Fruit fly (Drosophila melanogaster) whole organism, embryonic: Measurements from ENCODE around the gene Sp1.

Experiments used
- Ada2b ChIP-seq: fragments of 200-800 bp; sonication (Bioruptor generic); IDR thresholded peaks from 2 replicates; pipeline ENCODE4 v1.3.6; 2022; ENCODE audit warnings: missing biosample characterization, missing genetic modification characterization
- Atf6 ChIP-seq: fragments of 200-800 bp; sonication (Bioruptor generic); IDR thresholded peaks from 2 replicates; pipeline ENCODE4 v1.3.6; 2022; ENCODE audit warnings: missing biosample characterization, missing genetic modification characterization
- B-H1 ChIP-seq: fragments of 200-800 bp; sonication (Bioruptor generic); IDR thresholded peaks from 3 replicates; pipeline ENCODE4 v1.3.6; 2022; ENCODE audit warnings: missing biosample characterization, missing genetic modification characterization
- CG10654 ChIP-seq: fragments of 200-800 bp; sonication (Bioruptor generic); optimal IDR thresholded peaks from 2 replicates; lab custom pipeline; 2016; ENCODE audit warnings: missing biosample characterization, missing genetic modification characterization
- CG10959 ChIP-seq: fragments of 200-800 bp; sonication (Bioruptor generic); IDR thresholded peaks from 2 replicates; pipeline ENCODE4 v1.3.6; 2022; ENCODE audit warnings: missing biosample characterization, missing genetic modification characterization
- CG11456 ChIP-seq: fragments of 200-800 bp; sonication (Bioruptor generic); IDR thresholded peaks from 3 replicates; pipeline ENCODE4 v1.3.6; 2022; ENCODE audit warnings: missing biosample characterization, missing genetic modification characterization
- CG11560 ChIP-seq: fragments of 200-800 bp; sonication (Bioruptor generic); IDR thresholded peaks from 3 replicates; pipeline ENCODE4 v1.3.6; 2022; ENCODE audit warnings: missing biosample characterization, missing genetic modification characterization
- CG12071 ChIP-seq: fragments of 200-800 bp; sonication (Bioruptor generic); optimal IDR thresholded peaks from 3 replicates; lab custom pipeline; 2018; ENCODE audit warnings: missing biosample characterization, mild to moderate bottlenecking, missing genetic modification characterization
- CG1233 ChIP-seq: fragments of 200-800 bp; sonication (Bioruptor generic); optimal IDR thresholded peaks from 4 replicates; lab custom pipeline; 2018; ENCODE audit warnings: missing biosample characterization, mild to moderate bottlenecking, missing genetic modification characterization
- CG15479 ChIP-seq: fragments of 200-800 bp; sonication (Bioruptor generic); optimal IDR thresholded peaks from 3 replicates; lab custom pipeline; 2019; ENCODE audit warnings: missing biosample characterization, mild to moderate bottlenecking, missing genetic modification characterization, moderate library complexity
- CG15601 ChIP-seq: fragments of 200-800 bp; sonication (Bioruptor generic); optimal IDR thresholded peaks from 3 replicates; lab custom pipeline; 2019; ENCODE audit warnings: missing biosample characterization, mild to moderate bottlenecking, missing genetic modification characterization, moderate library complexity
- CG17186 ChIP-seq: fragments of 200-800 bp; sonication (Bioruptor generic); optimal IDR thresholded peaks from 3 replicates; lab custom pipeline; 2017; ENCODE audit warnings: missing biosample characterization, missing genetic modification reagents, missing genetic modification characterization
- CG2199 ChIP-seq: fragments of 200-800 bp; sonication (Bioruptor generic); IDR thresholded peaks from 3 replicates; pipeline ENCODE4 v1.3.6; 2022; ENCODE audit warnings: missing biosample characterization, missing genetic modification characterization
- CG30020 ChIP-seq: fragments of 200-800 bp; optimal IDR thresholded peaks from 2 replicates; lab custom pipeline; 2019; ENCODE audit warnings: missing biosample characterization, mild to moderate bottlenecking, missing genetic modification characterization, moderate library complexity
- CG31224 ChIP-seq: fragments of 200-800 bp; sonication (Bioruptor generic); IDR thresholded peaks from 2 replicates; pipeline ENCODE4 v1.3.6; 2022; ENCODE audit warnings: missing biosample characterization, missing genetic modification characterization
- CG3847 ChIP-seq: fragments of 200-800 bp; sonication (Bioruptor generic); IDR thresholded peaks from 2 replicates; pipeline ENCODE4 v1.3.6; 2022; ENCODE audit warnings: missing biosample characterization, missing genetic modification characterization
- CG43689 ChIP-seq: fragments of 200-800 bp; sonication (Bioruptor generic); IDR thresholded peaks from 2 replicates; pipeline ENCODE4 v1.3.6; 2022; ENCODE audit warnings: missing biosample characterization, missing genetic modification characterization
- CG4404 ChIP-seq: fragments of 200-800 bp; sonication (Bioruptor generic); IDR thresholded peaks from 2 replicates; pipeline ENCODE4 v1.3.6; 2022; ENCODE audit warnings: missing biosample characterization, missing genetic modification characterization
- CG6175 ChIP-seq: fragments of 200-800 bp; sonication (Bioruptor generic); IDR thresholded peaks from 3 replicates; pipeline ENCODE4 v1.3.6; 2022; ENCODE audit warnings: missing biosample characterization, missing genetic modification characterization
- CG6854 ChIP-seq: fragments of 200-800 bp; sonication (Bioruptor generic); optimal IDR thresholded peaks from 3 replicates; lab custom pipeline; 2017; ENCODE audit warnings: missing biosample characterization, mild to moderate bottlenecking, missing genetic modification characterization
- CG8388 ChIP-seq: fragments of 200-800 bp; sonication (Bioruptor generic); optimal IDR thresholded peaks from 2 replicates; lab custom pipeline; 2019; ENCODE audit warnings: missing biosample characterization, mild to moderate bottlenecking, missing genetic modification characterization, moderate library complexity
- CG9437 ChIP-seq: fragments of 200-800 bp; sonication (Bioruptor generic); optimal IDR thresholded peaks from 2 replicates; lab custom pipeline; 2018; ENCODE audit warnings: missing biosample characterization, mild to moderate bottlenecking, missing genetic modification characterization
- CG9609 ChIP-seq: fragments of 200-800 bp; sonication (Bioruptor generic); optimal IDR thresholded peaks from 3 replicates; lab custom pipeline; 2016; ENCODE audit warnings: missing biosample characterization, missing genetic modification characterization
- D19A ChIP-seq: fragments of 200-800 bp; optimal IDR thresholded peaks from 3 replicates; lab custom pipeline; 2019; ENCODE audit warnings: missing biosample characterization, mild to moderate bottlenecking, missing genetic modification characterization, moderate library complexity
- Deaf1 ChIP-seq: fragments of 200-800 bp; optimal IDR thresholded peaks from 3 replicates; lab custom pipeline; 2019; ENCODE audit warnings: missing biosample characterization, mild to moderate bottlenecking, missing genetic modification characterization, moderate library complexity
- E2f2 ChIP-seq: fragments of 200-800 bp; sonication (Bioruptor generic); IDR thresholded peaks from 2 replicates; pipeline ENCODE4 v1.3.6; 2022; ENCODE audit warnings: missing biosample characterization, missing genetic modification characterization
- Ets65A ChIP-seq: fragments of 200-800 bp; sonication (Bioruptor generic); peaks from one replicate; lab custom pipeline; 2016; ENCODE audit warnings: missing biosample characterization, missing genetic modification characterization
- Hmx ChIP-seq: fragments of 200-800 bp; sonication (Bioruptor generic); optimal IDR thresholded peaks from 2 replicates; lab custom pipeline; 2016; ENCODE audit warnings: missing biosample characterization, missing genetic modification characterization
- Lim3 ChIP-seq: fragments of 200-800 bp; sonication (Bioruptor generic); IDR thresholded peaks from 2 replicates; pipeline ENCODE4 v1.3.6; 2022; ENCODE audit warnings: missing biosample characterization, missing genetic modification characterization
- Mad ChIP-seq: fragments of 200-800 bp; sonication (Bioruptor generic); optimal IDR thresholded peaks from 2 replicates; lab custom pipeline; 2016; ENCODE audit warnings: missing biosample characterization, missing genetic modification characterization
- Pdp1 ChIP-seq, 2 experiments: fragments of 200-800 bp; sonication (Bioruptor generic); optimal IDR thresholded peaks; 3 replicates each; lab custom pipeline; 2016; ENCODE audit warnings: missing biosample characterization in 2 of 2, missing genetic modification characterization in 2 of 2, mild to moderate bottlenecking in 1 of 2, moderate library complexity in 1 of 2
- Poxn ChIP-seq: fragments of 200-800 bp; sonication (Bioruptor generic); IDR thresholded peaks from 2 replicates; pipeline ENCODE4 v1.3.6; 2022; ENCODE audit warnings: missing biosample characterization, missing genetic modification characterization
- Rx ChIP-seq: fragments of 200-800 bp; sonication (Bioruptor generic); IDR thresholded peaks from 2 replicates; pipeline ENCODE4 v1.3.6; 2022; ENCODE audit warnings: missing biosample characterization, missing genetic modification characterization
- Six4 ChIP-seq: fragments of 200-800 bp; sonication (Bioruptor generic); optimal IDR thresholded peaks from 2 replicates; lab custom pipeline; 2016; ENCODE audit warnings: missing biosample characterization, missing genetic modification characterization
- Sox100B ChIP-seq: fragments of 200-800 bp; sonication (Bioruptor generic); optimal IDR thresholded peaks from 3 replicates; lab custom pipeline; 2018; ENCODE audit warnings: missing biosample characterization, mild to moderate bottlenecking, missing genetic modification characterization
- Sry-δ ChIP-seq: fragments of 200-800 bp; sonication (Bioruptor generic); optimal IDR thresholded peaks from 2 replicates; lab custom pipeline; 2016; ENCODE audit warnings: missing biosample characterization, missing genetic modification characterization
- Xbp1 ChIP-seq: fragments of 200-800 bp; sonication (Bioruptor generic); optimal IDR thresholded peaks from 3 replicates; lab custom pipeline; 2016; ENCODE audit warnings: missing biosample characterization, mild to moderate bottlenecking, missing genetic modification characterization
- cato ChIP-seq: fragments of 200-800 bp; sonication (Bioruptor generic); optimal IDR thresholded peaks from 2 replicates; lab custom pipeline; 2016; ENCODE audit warnings: missing biosample characterization, missing genetic modification characterization, borderline replicate concordance
- cg ChIP-seq: fragments of 200-800 bp; sonication (Bioruptor generic); optimal IDR thresholded peaks from 3 replicates; lab custom pipeline; 2019; ENCODE audit warnings: missing biosample characterization, mild to moderate bottlenecking, missing genetic modification characterization, moderate library complexity
- croc ChIP-seq: fragments of 200-800 bp; sonication (Bioruptor generic); conservative IDR thresholded peaks from 3 replicates; pipeline ENCODE4 v1.3.6; 2022; ENCODE audit warnings: missing biosample characterization, missing genetic modification characterization
- dati ChIP-seq: fragments of 200-800 bp; sonication (Bioruptor generic); IDR thresholded peaks from 2 replicates; pipeline ENCODE4 v1.3.6; 2022; ENCODE audit warnings: missing biosample characterization, missing genetic modification characterization
- eyg ChIP-seq: fragments of 200-800 bp; sonication (Bioruptor generic); optimal IDR thresholded peaks from 3 replicates; lab custom pipeline; 2016; ENCODE audit warnings: missing biosample characterization, missing genetic modification characterization
- fd102C ChIP-seq: fragments of 200-800 bp; sonication (Bioruptor generic); optimal IDR thresholded peaks from 2 replicates; lab custom pipeline; 2018; ENCODE audit warnings: missing biosample characterization, mild to moderate bottlenecking, missing genetic modification characterization, moderate library complexity
- gcm2 ChIP-seq: fragments of 200-800 bp; sonication (Bioruptor generic); optimal IDR thresholded peaks from 2 replicates; lab custom pipeline; 2016; ENCODE audit warnings: missing biosample characterization, missing genetic modification characterization
- gfzf ChIP-seq: fragments of 200-800 bp; sonication (Bioruptor generic); optimal IDR thresholded peaks from 2 replicates; lab custom pipeline; 2016; ENCODE audit warnings: missing biosample characterization, mild to moderate bottlenecking, missing genetic modification characterization, moderate library complexity
- gt ChIP-seq: fragments of 200-800 bp; sonication (Bioruptor generic); IDR thresholded peaks from 2 replicates; pipeline ENCODE4 v1.3.6; 2022; ENCODE audit warnings: missing biosample characterization, missing genetic modification characterization
- pzg ChIP-seq: fragments of 200-800 bp; sonication (Bioruptor generic); optimal IDR thresholded peaks from 3 replicates; lab custom pipeline; 2018; ENCODE audit warnings: missing biosample characterization, mild to moderate bottlenecking, missing genetic modification characterization, moderate library complexity
- sens-2 ChIP-seq: fragments of 200-800 bp; sonication (Bioruptor generic); IDR thresholded peaks from 2 replicates; pipeline ENCODE4 v1.3.6; 2022; ENCODE audit warnings: missing biosample characterization, missing genetic modification characterization
- sna ChIP-seq: fragments of 200-800 bp; sonication (Bioruptor generic); IDR thresholded peaks from 2 replicates; pipeline ENCODE4 v1.3.6; 2022; ENCODE audit warnings: missing biosample characterization, missing genetic modification characterization; ENCODE audit not compliant: partially characterized antibody
- ssp ChIP-seq: fragments of 200-800 bp; sonication (Bioruptor generic); IDR thresholded peaks from 2 replicates; pipeline ENCODE4 v1.3.6; 2022; ENCODE audit warnings: missing biosample characterization, missing genetic modification characterization
- tll ChIP-seq, 2 experiments: fragments of 200-800 bp in 1 of 2; fragments of >200 bp in 1 of 2; sonication (Bioruptor generic) in 1 of 2; optimal IDR thresholded peaks; 2 replicates each; lab custom pipeline; 2017 to 2019; ENCODE audit warnings: missing biosample characterization in 2 of 2, missing genetic modification characterization in 2 of 2, mild to moderate bottlenecking in 1 of 2, moderate library complexity in 1 of 2

The Sp1 gene

dm6 chrX:9778545-9778944 is 49.1 kb downstream of the Sp1 start, which contains the start of gene CG1354 (continued):
- TF ChIP-seq CG31224 (GFP tag; lab: Robert Waterston, UW) = peak; percentile 31; the same call in 1 of the 2 replicates
- TF ChIP-seq cg (GFP tag; lab: Kevin White, UChicago) = no peak
- TF ChIP-seq Hmx (GFP tag; lab: Kevin White, UChicago) = no peak
- no peak for TF ChIP-seq gt
- no peak for TF ChIP-seq Sox100B (GFP tag; lab: Kevin White, UChicago)
- TF ChIP-seq CG9437 (GFP tag; lab: Kevin White, UChicago) = no peak
- TF ChIP-seq B-H1 (GFP tag; lab: Robert Waterston, UW) = peak; percentile 25; the same call in 1 of the 3 replicates
- TF ChIP-seq CG6175 = peak; percentile 57; the same call in 1 of the 3 replicates
- peak; percentile 97 for TF ChIP-seq CG11456 (GFP tag; lab: Robert Waterston, UW)
- TF ChIP-seq CG4404 (GFP tag; lab: Robert Waterston, UW) = no peak
- TF ChIP-seq Ets65A (GFP tag; lab: Kevin White, UChicago) = peak; percentile 97
- TF ChIP-seq CG12071 (GFP tag; lab: Kevin White, UChicago) = no peak
- peak; percentile 79; the same call in 1 of the 3 replicates for TF ChIP-seq CG2199 (GFP tag; lab: Robert Waterston, UW)
- TF ChIP-seq fd102C = peak; percentile 60
- TF ChIP-seq Six4 (GFP tag; lab: Kevin White, UChicago) = peak; percentile 35
- peak; percentile 38; the same call in 1 of the 2 replicates for TF ChIP-seq Atf6
- TF ChIP-seq CG15601 (tag; lab: Kevin White, UChicago) = peak; percentile 41
- no peak for TF ChIP-seq sens-2
- TF ChIP-seq CG17186 (GFP tag; lab: Kevin White, UChicago) = peak; percentile 84
- no peak for TF ChIP-seq gcm2
- TF ChIP-seq CG43689 (GFP tag; lab: Robert Waterston, UW) = no peak
- peak; percentile 52 for TF ChIP-seq Mad (GFP tag; lab: Kevin White, UChicago)
- peak; percentile 20 for TF ChIP-seq eyg
- no peak for TF ChIP-seq Lim3 (GFP tag; lab: Robert Waterston, UW)
- TF ChIP-seq CG11560 (tag; lab: Robert Waterston, UW) = peak; percentile 56; the same call in 1 of the 3 replicates
- TF ChIP-seq CG30020 = no peak
- TF ChIP-seq Xbp1 (GFP tag; lab: Kevin White, UChicago) = peak; percentile 82
- peak; percentile 99 for TF ChIP-seq E2f2 (GFP tag; lab: Robert Waterston, UW)
- peak; percentile 40 for TF ChIP-seq CG1233 (GFP tag; lab: Kevin White, UChicago)
- peak; percentile 67 for TF ChIP-seq CG10959 (GFP tag; lab: Robert Waterston, UW)
- peak; percentile 7 for TF ChIP-seq D19A (tag; lab: Kevin White, UChicago)
- peak; percentile 40 for TF ChIP-seq gfzf
- peak; percentile 62 for TF ChIP-seq ssp
- no peak for TF ChIP-seq Deaf1 (tag; lab: Kevin White, UChicago)
- peak; percentile 25; the same call in 1 of the 3 replicates for TF ChIP-seq croc
- TF ChIP-seq CG10654 (GFP tag; lab: Kevin White, UChicago) = peak; percentile 41
- TF ChIP-seq dati (GFP tag; lab: Robert Waterston, UW) = no peak
- TF ChIP-seq Sry-δ (GFP tag; lab: Kevin White, UChicago) = peak; percentile 59
- TF ChIP-seq tll (GFP tag; optimal IDR thresholded peaks at IDR 0.05; lab: Kevin White, UChicago) = peak in 1 of 2 experiments; percentile 21
- TF ChIP-seq CG6854 (GFP tag; lab: Kevin White, UChicago) = peak; percentile 7
- peak; percentile 41; the same call in 1 of the 2 replicates for TF ChIP-seq Ada2b (GFP tag; lab: Robert Waterston, UW)
- peak; percentile 58 for TF ChIP-seq Rx (GFP tag; lab: Robert Waterston, UW)
- TF ChIP-seq CG9609 (GFP tag; lab: Kevin White, UChicago) = peak; percentile 70
- TF ChIP-seq sna = no peak
- TF ChIP-seq CG15479 (GFP tag; lab: Kevin White, UChicago) = no peak
- TF ChIP-seq CG8388 (GFP tag; lab: Kevin White, UChicago) = peak; percentile 7
- TF ChIP-seq Poxn (GFP tag; lab: Robert Waterston, UW) = no peak
- peak; percentile 70 to 78 for TF ChIP-seq Pdp1 (GFP tag; optimal IDR thresholded peaks at IDR 0.05; lab: Kevin White, UChicago)
- peak; percentile 22 for TF ChIP-seq cato (GFP tag; lab: Kevin White, UChicago)
- TF ChIP-seq CG3847 (GFP tag; lab: Robert Waterston, UW) = peak; percentile 66
- peak; percentile 91 for TF ChIP-seq pzg (GFP tag; lab: Kevin White, UChicago)
